Worm (Caenorhabditis elegans) whole organism, late embryonic: ENCODE data around the gene Y57G7A.2.

Source experiments
- ceh-19 ChIP-seq: fragments of 200-800 bp; sonication (Bioruptor generic); optimal IDR thresholded peaks from 2 replicates; lab custom pipeline; 2018; ENCODE audit warnings: mild to moderate bottlenecking, missing genetic modification characterization, missing compliant biosample characterization
- ceh-24 ChIP-seq: sonication (generic microtip); optimal IDR thresholded peaks from 2 replicates; lab custom pipeline; 2016; ENCODE audit warnings: mild to moderate bottlenecking, missing genetic modification characterization, missing compliant biosample characterization
- ceh-9 ChIP-seq: sonication (generic microtip); optimal IDR thresholded peaks from 2 replicates; lab custom pipeline; 2016; ENCODE audit warnings: mild to moderate bottlenecking, missing genetic modification characterization, inconsistent platforms, missing compliant biosample characterization
- elt-2 ChIP-seq: sonication (generic microtip); optimal IDR thresholded peaks from 2 replicates; lab custom pipeline; 2016; ENCODE audit warnings: missing genetic modification reagents, missing genetic modification characterization, missing compliant biosample characterization
- ets-4 ChIP-seq: sonication (generic microtip); optimal IDR thresholded peaks from 2 replicates; lab custom pipeline; 2016; ENCODE audit warnings: missing genetic modification characterization, missing compliant biosample characterization
- lin-11 ChIP-seq: fragments of 200-800 bp; sonication (Bioruptor generic); optimal IDR thresholded peaks from 2 replicates; lab custom pipeline; 2018; ENCODE audit warnings: mild to moderate bottlenecking, missing genetic modification characterization, missing compliant biosample characterization
- nfya-1 ChIP-seq: sonication (generic microtip); optimal IDR thresholded peaks from 2 replicates; lab custom pipeline; 2017; ENCODE audit warnings: missing genetic modification characterization, mild to moderate bottlenecking, missing compliant biosample characterization, antibody characterized with exemption, moderate library complexity
- tbx-7 ChIP-seq: sonication (generic microtip); optimal IDR thresholded peaks from 2 replicates; lab custom pipeline; 2016; ENCODE audit warnings: missing genotype, missing genetic modification characterization, missing compliant biosample characterization
- unc-42 ChIP-seq: sonication (generic microtip); optimal IDR thresholded peaks from 2 replicates; lab custom pipeline; 2016; ENCODE audit warnings: missing genotype, missing genetic modification characterization, missing compliant biosample characterization
- unc-55 ChIP-seq: sonication (generic microtip); optimal IDR thresholded peaks from 2 replicates; lab custom pipeline; 2017; ENCODE audit warnings: missing biosample characterization, missing genetic modification reagents, missing genetic modification characterization

DNA sequence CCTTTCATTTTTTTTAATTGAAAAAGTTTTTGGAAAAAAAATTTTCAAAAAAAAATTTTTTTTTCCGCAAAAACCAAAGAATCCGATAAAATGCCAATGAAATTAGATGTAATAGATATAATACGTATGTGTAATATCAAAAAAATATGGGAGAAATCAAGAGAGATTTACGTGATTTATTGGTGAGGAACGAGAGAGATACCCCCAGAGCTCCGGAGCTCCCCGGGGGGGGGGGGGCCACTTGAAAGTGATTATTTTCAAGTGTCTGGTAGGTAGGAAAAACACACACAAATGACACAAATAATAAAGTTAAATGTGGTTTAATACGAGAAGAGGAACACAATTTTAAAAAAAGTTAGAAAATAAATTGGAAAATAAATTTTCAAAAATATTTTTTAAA lies 19.1 kb upstream of the Y57G7A.2 start, which contains the start of gene Y57G7A.11:
- no peak for TF ChIP-seq ceh-9 (tag; lab: Kevin White, UChicago)
- TF ChIP-seq unc-55, result no peak
- TF ChIP-seq lin-11 (tag; lab: Kevin White, UChicago), result no peak
- no peak for TF ChIP-seq nfya-1 (tag; lab: Kevin White, UChicago)
- TF ChIP-seq elt-2 (tag; lab: Kevin White, UChicago), result no peak
- no peak for TF ChIP-seq ceh-24
- TF ChIP-seq unc-42 (tag; lab: Kevin White, UChicago), result no peak
- TF ChIP-seq tbx-7 (tag; lab: Kevin White, UChicago), result no peak
- TF ChIP-seq ceh-19 (GFP tag; lab: Kevin White, UChicago), result no peak
- TF ChIP-seq ets-4 (tag; lab: Kevin White, UChicago), result no peak
